Worm (Caenorhabditis elegans) whole organism, young adult: ENCODE measurements around the gene pqn-16.

Source experiments
- F57C9.4 ChIP-seq: sonication (generic microtip); optimal IDR thresholded peaks from 2 replicates; lab custom pipeline; 2017; ENCODE audit warnings: mild to moderate bottlenecking, missing genetic modification characterization, missing compliant biosample characterization
- Y79H2A.3 ChIP-seq: fragments of 200-800 bp; sonication (Bioruptor generic); conservative IDR thresholded peaks from 2 replicates; pipeline ENCODE4 v1.3.6; 2022; ENCODE audit warnings: missing genetic modification reagents, missing genetic modification characterization, missing compliant biosample characterization
- ceh-40 ChIP-seq: fragments of 200-800 bp; sonication (Bioruptor generic); IDR thresholded peaks from 2 replicates; pipeline ENCODE4 v1.3.6; 2022; ENCODE audit warnings: missing genetic modification characterization, missing compliant biosample characterization
- madf-8 ChIP-seq: fragments of 200-800 bp; sonication (Bioruptor generic); conservative IDR thresholded peaks from 2 replicates; pipeline ENCODE4 v1.3.6; 2022; ENCODE audit warnings: missing genetic modification reagents, missing genetic modification characterization, missing compliant biosample characterization
- snpc-4 ChIP-seq, 5 experiments: fragments of 150-350 bp in 1 of 5; sonication (generic microtip) in 4 of 5; optimal IDR thresholded peaks; 2 replicates each; lab custom pipeline; 2014 to 2018; ENCODE audit warnings: missing genetic modification characterization in 5 of 5, missing biosample characterization in 3 of 5, antibody characterized with exemption in 2 of 5, mild to moderate bottlenecking in 2 of 5, missing compliant biosample characterization in 2 of 5, missing genotype in 2 of 5, moderate library complexity in 2 of 5, missing genetic modification reagents in 1 of 5
- ztf-25 ChIP-seq: fragments of 200-800 bp; sonication (Bioruptor generic); IDR thresholded peaks from 2 replicates; pipeline ENCODE4 v1.3.6; 2022; ENCODE audit warnings: missing genetic modification reagents, missing genetic modification characterization, missing compliant biosample characterization

DNA sequence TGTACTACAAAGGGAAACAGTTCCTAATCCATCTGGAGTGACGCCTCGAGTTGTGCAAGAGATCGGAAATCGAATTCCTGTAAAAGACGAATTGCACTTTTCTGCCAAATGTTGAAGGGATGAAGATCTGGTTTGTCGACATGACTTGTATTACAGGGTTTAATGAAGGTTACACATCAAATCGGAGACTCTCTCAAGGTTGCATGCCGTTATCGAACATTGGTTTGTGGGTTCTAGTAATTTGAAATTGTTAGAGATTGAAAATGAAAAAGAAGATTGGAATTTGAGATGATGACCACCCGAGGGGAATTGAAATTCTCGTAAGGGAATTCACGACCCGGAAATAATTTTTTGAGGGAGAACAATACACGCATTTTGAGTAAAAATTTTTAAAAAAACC, 7.6 kb upstream of the pqn-16 start:
- TF ChIP-seq F57C9.4 (tag; lab: Kevin White, UChicago) (no peak), madf-8 (no peak), snpc-4 (GFP tag; optimal IDR thresholded peaks at IDR 0.05; lab: Kevin White, UChicago) (no peak), snpc-4 (tag; optimal IDR thresholded peaks at IDR 0.05; lab: Kevin White, UChicago) (no peak), ztf-25 (GFP tag; lab: Robert Waterston, UW) (no peak), ceh-40 (GFP tag; lab: Robert Waterston, UW) (no peak), Y79H2A.3 (GFP tag; lab: Robert Waterston, UW) (no peak)
